Worm (Caenorhabditis elegans) whole organism, young adult: Measurements from ENCODE around the gene nhr-213.

Experiments used
- Y56A3A.18 ChIP-seq: fragments of 200-800 bp; sonication (Bioruptor generic); IDR thresholded peaks from 2 replicates; pipeline ENCODE4 v1.3.6; 2022; ENCODE audit warnings: missing genetic modification reagents, missing genetic modification characterization, missing compliant biosample characterization
- akir-1 ChIP-seq: fragments of 200-800 bp; sonication (Bioruptor generic); optimal IDR thresholded peaks from 2 replicates; lab custom pipeline; 2018; ENCODE audit warnings: mild to moderate bottlenecking, missing genetic modification characterization, moderate library complexity, missing compliant biosample characterization
- ama-1 ChIP-seq, 3 experiments: fragments of 150-350 bp in 1 of 3; sonication (generic microtip) in 2 of 3; optimal IDR thresholded peaks; 2 replicates each; lab custom pipeline; 2014 to 2018; ENCODE audit warnings: missing biosample characterization in 2 of 3, missing genetic modification characterization in 2 of 3, missing genetic modification reagents in 2 of 3
- aptf-3 ChIP-seq: fragments of 200-800 bp; sonication (Bioruptor generic); IDR thresholded peaks from 2 replicates; pipeline ENCODE4 v1.3.6; 2022; ENCODE audit warnings: missing genetic modification characterization, missing compliant biosample characterization
- egl-44 ChIP-seq: fragments of 200-800 bp; sonication (Bioruptor generic); IDR thresholded peaks from 2 replicates; pipeline ENCODE4 v1.3.6; 2022; ENCODE audit warnings: missing genetic modification reagents, missing genetic modification characterization, missing compliant biosample characterization
- him-1 ChIP-seq: sonication (generic microtip); optimal IDR thresholded peaks from 2 replicates; lab custom pipeline; 2016; ENCODE audit warnings: missing genotype, missing genetic modification reagents, missing genetic modification characterization, missing compliant biosample characterization
- lir-1 ChIP-seq: fragments of 200-800 bp; sonication (Bioruptor generic); conservative IDR thresholded peaks from 2 replicates; pipeline ENCODE4 v1.3.6; 2022; ENCODE audit warnings: missing genetic modification reagents, missing genetic modification characterization, missing compliant biosample characterization
- pha-4 ChIP-seq: fragments of 150-350 bp; sonication (generic microtip); optimal IDR thresholded peaks from 2 replicates; lab custom pipeline; 2014; ENCODE audit warnings: missing biosample characterization, missing genetic modification reagents, missing genetic modification characterization
- snpc-4 ChIP-seq, 5 experiments: fragments of 150-350 bp in 1 of 5; sonication (generic microtip) in 4 of 5; optimal IDR thresholded peaks; 2 replicates each; lab custom pipeline; 2014 to 2018; ENCODE audit warnings: missing genetic modification characterization in 5 of 5, missing biosample characterization in 3 of 5, antibody characterized with exemption in 2 of 5, mild to moderate bottlenecking in 2 of 5, missing compliant biosample characterization in 2 of 5, missing genotype in 2 of 5, moderate library complexity in 2 of 5, missing genetic modification reagents in 1 of 5
- ztf-28 ChIP-seq: fragments of 200-800 bp; sonication (Bioruptor generic); IDR thresholded peaks from 2 replicates; pipeline ENCODE4 v1.3.6; 2022; ENCODE audit warnings: missing genetic modification reagents, missing genetic modification characterization, missing compliant biosample characterization

ce11 chrV:15891279-15891678 is 5.3 kb downstream of the nhr-213 start:
- TF ChIP-seq ama-1 (optimal IDR thresholded peaks at IDR 0.05; lab: Kevin White, UChicago), result no peak
- no peak for TF ChIP-seq ama-1 (GFP tag; optimal IDR thresholded peaks at IDR 0.05; lab: Kevin White, UChicago)
- TF ChIP-seq pha-4 (tag; lab: Kevin White, UChicago), result no peak
- TF ChIP-seq lir-1 (GFP tag; lab: Robert Waterston, UW), result no peak
- TF ChIP-seq him-1, result no peak
- TF ChIP-seq aptf-3, result no peak
- no peak for TF ChIP-seq ztf-28 (GFP tag; lab: Robert Waterston, UW)
- TF ChIP-seq snpc-4 (GFP tag; optimal IDR thresholded peaks at IDR 0.05; lab: Kevin White, UChicago), result no peak
- no peak for TF ChIP-seq snpc-4 (tag; optimal IDR thresholded peaks at IDR 0.05; lab: Kevin White, UChicago)
- no peak for TF ChIP-seq egl-44
- no peak for TF ChIP-seq Y56A3A.18 (GFP tag; lab: Robert Waterston, UW)
- TF ChIP-seq akir-1 (GFP tag; lab: Kevin White, UChicago), result no peak
